Fruit fly (Drosophila melanogaster): ENCODE results near the gene Cmpk.

Cmpk gene

DNA sequence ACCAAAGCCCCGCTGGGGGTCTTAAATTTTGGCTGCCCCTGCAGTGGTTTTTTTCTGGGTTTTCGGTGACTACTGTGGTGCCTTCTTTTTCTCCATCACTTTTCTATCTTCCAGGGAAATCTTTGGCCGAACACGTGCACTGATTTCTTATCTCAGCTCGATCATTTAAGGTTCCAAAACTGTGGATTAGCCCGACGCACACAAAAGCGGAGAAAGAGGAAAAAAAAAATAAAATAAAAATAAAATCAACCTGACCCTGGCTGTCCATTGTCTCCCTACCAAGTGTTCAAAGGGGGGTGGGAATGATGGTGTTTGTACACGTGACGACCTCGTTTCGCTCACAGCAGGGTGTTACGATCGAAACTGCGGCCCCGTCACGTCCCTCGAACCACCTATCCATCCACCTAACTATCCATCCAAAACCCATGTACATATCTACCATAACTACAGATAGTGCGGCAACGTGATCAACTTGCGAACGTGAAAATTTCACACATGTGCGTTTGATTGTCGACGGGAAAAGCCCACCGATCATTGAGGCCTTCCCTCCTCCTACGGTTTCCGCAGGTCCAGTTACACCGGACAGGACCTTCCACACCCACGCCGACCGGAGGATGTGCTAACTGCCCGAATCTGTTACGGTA is 28.5 kb downstream of the Cmpk start:
- no peak for TF ChIP-seq noc (tag; optimal IDR thresholded peaks at IDR 0.05)

DNA sequence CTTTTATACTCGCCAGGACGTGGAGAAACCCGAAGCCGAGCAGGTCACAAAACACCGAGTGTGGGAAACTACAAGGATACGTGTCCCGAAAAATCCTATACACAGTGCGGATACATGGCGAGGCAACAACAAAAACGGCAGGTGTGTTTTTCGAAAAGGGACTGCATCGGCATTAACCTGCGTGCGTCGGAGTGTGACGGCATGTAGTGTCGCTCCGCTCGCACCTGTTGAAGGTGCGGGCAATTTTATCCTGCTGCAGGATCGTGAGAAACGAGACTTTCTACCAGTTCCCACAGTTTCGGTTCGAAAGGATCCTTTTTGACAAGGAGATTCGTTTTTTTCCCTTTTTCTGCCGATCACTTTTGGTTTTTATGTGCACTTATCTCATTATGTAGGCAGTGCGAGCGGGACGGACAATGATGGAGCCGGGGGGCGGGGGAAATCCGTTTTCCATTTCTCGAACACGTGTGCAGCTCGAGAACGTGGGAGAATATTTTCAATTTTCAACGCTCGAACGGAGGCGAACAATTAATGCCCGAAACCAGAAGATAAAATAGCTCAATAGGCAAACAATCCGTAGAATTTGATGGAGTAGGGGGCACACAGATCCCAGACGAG is 30.5 kb downstream of the Cmpk start:
- no peak for TF ChIP-seq noc (tag; optimal IDR thresholded peaks at IDR 0.05)

DNA sequence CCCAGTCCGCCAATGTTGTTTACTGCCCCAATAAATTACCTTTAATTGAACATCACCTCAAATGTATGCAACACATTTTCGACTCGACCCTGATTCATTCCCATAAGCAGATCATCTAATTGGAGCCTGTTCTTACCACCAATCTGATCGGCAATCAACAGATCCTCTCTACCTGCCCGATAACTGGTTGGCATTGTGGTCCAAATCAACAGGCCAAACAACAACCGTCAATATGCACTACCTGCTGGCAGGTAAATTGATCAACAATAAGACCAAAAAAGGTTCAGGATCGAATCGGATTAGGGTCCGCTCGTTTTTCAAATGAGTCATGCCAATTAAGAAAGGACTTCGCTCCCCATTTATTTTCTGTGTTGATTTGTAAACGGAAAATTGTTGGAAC is 32.0 kb downstream of the Cmpk start:
- TF ChIP-seq noc (tag; optimal IDR thresholded peaks at IDR 0.05), result no peak

DNA sequence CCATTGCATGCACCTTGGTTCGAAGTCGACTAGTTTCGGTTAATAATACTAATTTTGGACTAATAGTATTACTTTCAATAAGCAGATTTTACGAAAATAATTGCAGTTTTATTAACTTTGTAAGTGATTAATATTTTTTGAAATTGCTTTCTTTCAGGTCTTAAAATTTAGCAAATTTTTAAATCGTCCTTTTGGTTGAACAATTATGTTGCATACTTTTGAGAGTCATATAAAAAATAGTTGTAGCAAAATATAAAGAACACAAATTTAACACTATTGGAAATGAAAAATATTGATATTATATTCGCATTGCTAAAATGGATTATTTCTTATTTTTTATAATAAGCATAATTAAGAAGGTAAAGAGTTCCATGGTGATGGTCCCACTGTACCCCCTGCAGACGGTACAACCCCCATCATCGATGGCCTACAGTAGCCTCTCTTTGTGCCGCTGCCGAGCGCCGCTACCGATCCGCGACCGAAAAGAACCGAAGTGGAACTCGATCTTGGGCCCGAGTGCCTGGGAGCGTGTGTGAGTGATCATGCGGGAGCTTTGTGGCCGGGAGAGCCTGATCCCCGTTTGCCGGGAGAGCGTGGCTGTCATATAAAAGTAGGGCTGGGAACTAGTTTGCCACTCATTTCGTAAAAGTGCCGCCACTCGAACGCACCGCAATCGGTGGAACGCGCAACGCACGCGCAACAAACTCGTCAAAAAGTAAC is 33.9 kb downstream of the Cmpk start:
- peak; percentile 88 for TF ChIP-seq noc (tag; optimal IDR thresholded peaks at IDR 0.05)

DNA sequence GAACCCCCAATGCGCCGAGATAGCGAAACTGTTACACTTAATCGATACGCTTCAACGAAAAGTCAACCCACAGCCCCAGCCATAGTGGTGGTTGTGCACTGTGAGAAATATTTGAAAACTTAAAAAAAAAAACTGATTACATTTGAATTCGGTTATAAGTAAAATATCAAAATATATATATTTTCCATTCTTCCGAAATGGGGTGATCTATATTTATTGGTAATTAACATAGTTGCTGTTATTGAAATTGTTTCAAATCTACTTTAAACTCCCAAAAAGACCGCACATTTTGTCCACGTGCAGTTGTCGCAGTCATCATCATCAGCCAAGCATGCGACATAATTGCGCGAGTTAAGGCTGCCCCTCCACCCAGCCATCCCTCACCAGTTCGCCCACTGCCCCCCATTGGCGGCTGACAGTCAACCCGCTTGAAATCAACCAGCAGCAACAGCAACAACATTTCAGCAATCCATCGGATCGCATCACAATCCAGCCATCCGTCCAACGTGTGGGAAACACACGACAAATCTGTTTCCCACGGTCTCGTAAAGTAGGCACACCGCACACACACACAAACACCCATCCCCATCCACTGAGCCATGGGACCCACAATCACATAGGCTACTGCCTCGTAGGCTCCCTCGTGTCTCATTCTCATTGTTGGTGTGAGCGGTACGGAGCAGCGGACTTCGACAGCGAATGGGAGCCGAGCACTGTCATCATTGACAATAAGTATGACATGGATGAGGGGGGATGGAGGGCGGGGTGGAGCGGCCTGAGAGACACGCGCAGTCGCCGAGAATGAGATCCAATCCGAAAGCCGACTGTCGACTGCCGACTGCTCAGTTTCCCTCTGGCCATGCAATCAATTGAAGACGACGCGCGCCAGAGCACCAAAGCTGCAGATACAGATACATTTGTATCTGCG is 34.7 kb downstream of the Cmpk start:
- TF ChIP-seq noc (tag; optimal IDR thresholded peaks at IDR 0.05), result peak; percentile 22

DNA sequence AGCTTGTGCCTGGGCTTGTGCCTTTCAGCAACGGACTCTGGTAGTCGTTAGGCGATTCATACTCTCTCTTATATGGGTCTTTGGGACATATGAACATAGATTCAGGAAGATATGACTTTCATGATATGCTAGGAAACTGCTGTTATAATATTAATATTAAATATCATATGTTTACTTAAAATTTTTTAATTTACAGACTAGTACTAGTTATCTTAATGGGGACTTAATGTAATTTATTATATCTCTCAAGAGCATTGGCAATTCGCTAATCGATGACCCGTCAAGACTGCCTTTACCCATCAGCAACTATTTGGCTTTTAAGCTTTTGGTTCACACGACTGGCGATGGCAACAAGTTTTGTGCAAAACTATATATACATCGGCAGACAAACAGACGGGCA is 36.0 kb downstream of the Cmpk start:
- no peak for TF ChIP-seq noc (tag; optimal IDR thresholded peaks at IDR 0.05)

DNA sequence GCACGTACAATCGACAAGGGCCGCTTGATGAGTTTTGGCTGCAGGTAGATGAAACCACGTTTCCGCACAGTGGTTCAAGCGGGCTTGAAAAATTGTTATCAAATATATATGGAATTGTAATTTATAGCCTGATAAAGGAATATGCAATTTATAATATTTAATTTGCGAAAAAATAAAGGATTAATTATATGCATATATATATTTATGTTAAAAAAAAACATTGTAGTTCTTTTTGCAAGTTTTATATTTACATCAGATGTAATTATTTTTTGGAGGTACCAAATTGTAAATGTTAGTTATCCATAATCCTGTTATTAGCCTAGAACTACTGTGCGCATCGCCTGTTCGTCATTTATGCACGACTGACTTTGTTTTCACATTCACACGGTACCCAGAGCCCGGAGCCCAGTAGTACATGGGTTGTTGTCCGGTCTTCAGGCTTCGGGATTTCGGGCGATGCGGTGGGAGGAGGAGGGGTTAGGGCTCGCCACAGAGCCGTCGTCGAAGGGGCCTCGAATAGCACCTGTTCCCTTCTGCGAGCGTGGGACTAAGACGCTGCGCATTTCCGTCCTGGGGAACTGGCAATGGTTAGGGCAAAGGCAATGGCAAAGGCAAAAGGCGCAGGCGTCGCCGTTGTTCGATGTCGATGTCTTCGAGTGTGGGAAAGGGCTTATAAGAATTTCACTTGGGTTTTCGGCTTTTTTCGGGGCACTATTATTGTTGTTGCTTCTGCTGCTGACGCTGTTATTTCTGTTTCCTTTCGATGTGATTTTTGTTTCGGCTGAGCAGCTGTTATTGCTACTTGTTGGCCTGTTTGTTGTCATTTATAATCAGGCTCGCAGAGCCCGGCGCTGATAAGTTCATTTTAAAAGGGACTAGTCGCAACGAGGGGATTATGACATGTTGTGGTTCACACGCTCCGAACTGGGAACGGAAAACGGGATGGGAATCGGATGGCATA is 37.2 kb downstream of the Cmpk start:
- peak; percentile 43 for TF ChIP-seq noc (tag; optimal IDR thresholded peaks at IDR 0.05)

DNA sequence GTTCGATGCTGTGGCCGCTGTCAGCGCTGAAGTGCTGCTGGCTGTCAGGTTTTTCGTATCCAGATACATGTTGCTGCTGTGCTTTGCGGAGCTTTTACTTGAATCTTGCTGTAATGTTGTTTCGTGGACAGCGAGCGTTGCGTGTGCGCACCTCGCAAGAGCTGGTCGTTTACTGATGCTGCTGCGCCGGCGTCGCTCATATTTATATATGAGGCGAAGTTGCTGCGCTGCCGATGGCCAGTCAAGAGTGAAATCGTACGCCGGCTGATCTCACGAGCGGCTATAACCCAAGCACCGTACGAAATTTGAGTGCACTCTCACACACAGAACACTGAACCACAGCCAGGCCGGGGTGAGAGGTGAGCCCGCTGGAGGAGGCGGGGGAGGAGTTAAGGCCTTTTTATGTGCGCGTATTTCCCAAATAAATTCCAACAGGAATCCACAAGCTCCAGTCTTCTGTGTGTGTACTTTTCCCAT is 37.9 kb downstream of the Cmpk start:
- no peak for TF ChIP-seq noc (tag; optimal IDR thresholded peaks at IDR 0.05)

DNA sequence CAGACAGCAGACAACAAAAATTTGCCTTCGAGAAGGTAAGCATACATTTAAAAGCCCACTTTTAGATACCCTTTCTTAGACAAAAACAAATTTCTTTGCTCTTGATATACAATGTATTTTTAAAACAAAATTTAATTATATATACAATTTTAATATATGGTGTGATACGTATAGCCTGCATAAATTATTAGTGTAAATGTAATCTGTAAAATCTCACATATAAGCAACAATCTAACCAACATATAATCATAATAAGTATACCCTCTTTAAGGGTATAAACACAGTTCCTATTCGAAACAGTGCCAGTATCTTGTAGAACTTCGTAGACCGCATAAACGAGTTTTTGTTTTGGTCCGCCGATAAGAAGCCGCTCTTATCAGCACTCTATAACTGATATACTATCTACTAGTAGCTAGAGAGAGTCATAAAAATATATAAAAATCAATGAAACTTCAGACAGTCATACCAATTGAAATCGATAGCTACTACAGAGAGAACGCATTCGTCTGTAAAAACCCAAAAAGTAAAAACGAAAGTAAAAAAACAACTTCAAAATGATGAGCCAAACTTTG is 40.9 kb downstream of the Cmpk start, which contains the start of gene Kaz-m1:
Gene Kaz-m1 (plus strand): TSS at position 460 of the 572 bp plus-strand sequence.
- peak; percentile 65 for TF ChIP-seq noc (tag; optimal IDR thresholded peaks at IDR 0.05)

DNA sequence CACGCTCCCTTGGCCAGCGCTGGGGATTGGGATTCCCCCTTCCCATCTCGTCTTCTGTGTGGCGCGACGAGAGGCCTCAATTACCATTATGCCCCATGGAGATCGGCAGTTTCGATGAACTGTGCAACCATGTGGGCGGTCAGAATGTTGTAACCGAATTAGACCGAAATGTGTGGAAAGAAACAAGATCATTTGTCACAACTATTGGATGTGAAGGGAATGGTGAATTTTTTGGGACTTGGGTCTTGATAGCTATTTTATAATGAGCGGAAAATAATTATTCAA is 41.6 kb downstream of the Cmpk start:
- no peak for TF ChIP-seq noc (tag; optimal IDR thresholded peaks at IDR 0.05)

DNA sequence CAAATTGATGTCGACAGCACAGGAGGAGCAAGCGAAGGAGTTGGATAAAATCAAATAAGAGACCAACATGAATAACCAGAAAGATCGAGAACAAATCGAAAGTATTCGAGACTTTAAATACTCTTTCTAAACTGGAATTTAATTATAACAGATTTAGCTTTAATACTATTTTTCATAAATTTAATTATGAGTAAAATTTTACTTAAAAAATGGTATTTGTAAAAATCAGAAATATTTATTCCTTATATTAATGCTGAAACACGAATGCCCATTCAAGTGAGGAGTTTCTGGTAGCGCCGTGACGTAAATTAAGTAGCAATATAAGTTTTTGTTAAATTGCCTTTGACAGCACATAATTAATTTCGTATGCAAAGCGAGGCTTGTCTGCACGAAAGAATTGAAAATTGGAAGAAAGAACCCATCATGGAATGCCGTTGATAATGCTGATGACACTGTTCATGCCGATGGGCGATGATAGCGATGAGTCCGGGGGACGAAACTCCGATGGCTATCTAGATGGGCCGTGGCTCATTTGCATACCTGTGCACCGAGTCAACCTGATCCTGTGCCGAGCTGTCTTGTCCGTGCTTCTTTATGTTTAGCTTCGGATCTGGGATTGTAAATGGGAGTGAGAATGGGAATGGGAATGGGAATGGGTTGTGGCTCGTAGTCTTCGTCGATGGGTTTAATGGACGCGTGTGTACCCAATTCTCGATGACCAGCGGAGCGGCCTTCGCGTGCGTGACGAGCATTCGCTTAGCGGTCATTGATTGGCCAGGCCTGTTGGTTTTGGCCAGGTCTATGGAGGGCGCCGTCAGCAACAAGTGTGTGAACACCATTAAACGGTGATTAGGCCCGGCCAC is 42.2 kb downstream of the Cmpk start:
- peak; percentile 69 for TF ChIP-seq noc (tag; optimal IDR thresholded peaks at IDR 0.05)

DNA sequence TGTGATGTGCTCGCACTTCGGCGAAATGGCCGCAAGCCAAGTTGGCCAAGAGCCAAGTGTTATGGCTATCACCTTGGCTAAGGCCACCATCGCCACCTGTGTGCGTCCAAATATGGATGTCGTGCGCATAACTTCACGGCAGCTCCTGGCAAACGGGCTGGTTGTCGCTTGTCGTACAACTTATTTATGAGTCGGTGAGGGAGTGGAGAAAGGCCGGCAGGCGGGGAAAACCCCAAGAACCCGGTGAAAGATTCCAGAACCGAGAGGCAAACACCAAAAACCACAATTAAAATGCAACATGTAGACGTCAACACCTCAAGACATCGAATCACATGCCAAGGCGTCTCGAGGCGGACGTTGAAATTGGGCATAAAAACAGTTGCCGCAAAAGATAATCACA is 43.0 kb downstream of the Cmpk start:
- TF ChIP-seq noc (tag; optimal IDR thresholded peaks at IDR 0.05), result no peak

DNA sequence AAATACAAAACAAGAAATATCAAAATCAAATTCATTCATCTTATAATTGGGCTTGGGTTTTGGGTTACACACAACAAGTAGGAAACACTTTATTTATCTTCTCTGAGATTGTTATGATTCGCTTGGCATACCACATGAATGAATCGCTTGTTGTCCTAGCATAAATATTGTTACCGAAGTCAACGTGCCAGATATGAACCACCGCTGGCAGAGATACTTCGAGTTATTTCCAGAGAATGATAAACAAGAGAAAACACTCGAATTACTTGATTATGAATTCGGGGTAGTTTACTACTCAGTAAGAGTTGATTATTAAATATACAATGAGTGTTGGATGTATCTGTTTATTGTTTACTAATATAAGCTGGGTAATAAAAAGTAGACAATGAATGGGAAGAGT is 43.7 kb downstream of the Cmpk start:
- no peak for TF ChIP-seq noc (tag; optimal IDR thresholded peaks at IDR 0.05)

DNA sequence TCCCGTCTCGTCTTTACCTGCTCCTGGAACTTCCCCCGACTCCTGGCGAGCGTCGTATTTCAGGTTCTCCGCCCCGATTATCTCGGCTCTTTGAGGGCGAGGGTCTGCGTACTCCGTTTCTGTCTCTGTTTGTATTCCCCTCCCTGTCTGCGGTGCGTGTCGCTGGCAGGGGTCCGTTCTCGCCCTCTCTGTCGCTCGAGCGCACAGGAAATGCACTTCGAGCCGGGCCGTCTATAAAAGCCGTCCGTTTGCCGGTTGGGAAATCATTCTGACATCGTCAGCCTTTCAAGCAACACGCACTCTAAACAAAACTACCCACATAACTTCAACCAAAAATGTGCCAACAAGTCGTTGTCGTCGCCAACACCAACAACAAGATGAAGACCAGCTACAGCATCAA is 44.6 kb downstream of the Cmpk start:
- no peak for TF ChIP-seq noc (tag; optimal IDR thresholded peaks at IDR 0.05)
